Fruit fly (Drosophila melanogaster): ENCODE data around the gene CG11594.

Gene CG11594

dm6 chr3L:4070221-4070995 is 44.6 kb upstream of the CG11594 start:
- TF ChIP-seq Pif1B (GFP tag; optimal IDR thresholded peaks at IDR 0.05) (peak; percentile 95), CG17806 (tag; optimal IDR thresholded peaks at IDR 0.05) (peak; percentile 98), CG4496 (GFP tag; IDR thresholded peaks at IDR 0.05) (peak; percentile 99), gl (tag; optimal IDR thresholded peaks at IDR 0.05) (peak; percentile 94), Snoo (tag; optimal IDR thresholded peaks at IDR 0.05) (peak; percentile 91), rn (GFP tag; IDR thresholded peaks at IDR 0.05) (peak; percentile 96), CG15710 (tag; optimal IDR thresholded peaks at IDR 0.05) (peak; percentile 98), CG10348 (GFP tag; IDR thresholded peaks at IDR 0.05) (peak; percentile 95), CG8159 (tag; optimal IDR thresholded peaks at IDR 0.05) (peak; percentile 96), Ets98B (GFP tag; IDR thresholded peaks at IDR 0.05) (peak; percentile 99), CG12605 (GFP tag; IDR thresholded peaks at IDR 0.05) (peak; percentile 98), EcR (GFP tag; optimal IDR thresholded peaks at IDR 0.05) (peak; percentile 54), CG9948 (tag; optimal IDR thresholded peaks at IDR 0.05) (peak; percentile 98), fd96Ca (GFP tag; IDR thresholded peaks at IDR 0.05) (peak; percentile 99), CG34367 (tag; optimal IDR thresholded peaks at IDR 0.05) (peak; percentile 97), CG32121 (GFP tag; IDR thresholded peaks at IDR 0.05) (peak; percentile 99), CG8301 (tag; optimal IDR thresholded peaks at IDR 0.05) (peak; percentile 99), Pif1A (GFP tag; optimal IDR thresholded peaks at IDR 0.05) (peak; percentile 97), D1 (tag; optimal IDR thresholded peaks at IDR 0.05) (peak; percentile 70), CG14655 (GFP tag; optimal IDR thresholded peaks at IDR 0.05) (peak; percentile 98), CG13204 (GFP tag; optimal IDR thresholded peaks at IDR 0.05) (peak; percentile 96)

- TF ChIP-seq Ets98B (GFP tag; IDR thresholded peaks at IDR 0.05), result no peak
- TF ChIP-seq D1 (tag; optimal IDR thresholded peaks at IDR 0.05), result no peak
Measured at dm6 chr3L:4069069-4069468, 43.3 kb upstream of the CG11594 start, which contains the start of gene CG32259. Gene CG32259, plus strand, starts transcription at chr3L:4069369.

- TF ChIP-seq CG34367 (tag; optimal IDR thresholded peaks at IDR 0.05) (no peak), CG4496 (GFP tag; IDR thresholded peaks at IDR 0.05) (peak; percentile 43; the same call in 1 of the 3 replicates), CG8301 (tag; optimal IDR thresholded peaks at IDR 0.05) (no peak), fd96Ca (GFP tag; IDR thresholded peaks at IDR 0.05) (peak; percentile 56; the same call in 2 of the 3 replicates), EcR (GFP tag; optimal IDR thresholded peaks at IDR 0.05) (no peak), CG12605 (GFP tag; IDR thresholded peaks at IDR 0.05) (peak; percentile 62), CG13204 (GFP tag; optimal IDR thresholded peaks at IDR 0.05) (no peak), D1 (tag; optimal IDR thresholded peaks at IDR 0.05) (no peak), Ets98B (GFP tag; IDR thresholded peaks at IDR 0.05) (peak; percentile 42), CG9948 (tag; optimal IDR thresholded peaks at IDR 0.05) (no peak), CG8159 (tag; optimal IDR thresholded peaks at IDR 0.05) (no peak), CG14655 (GFP tag; optimal IDR thresholded peaks at IDR 0.05) (no peak), gl (tag; optimal IDR thresholded peaks at IDR 0.05) (no peak), CG32121 (GFP tag; IDR thresholded peaks at IDR 0.05) (peak; percentile 64), Snoo (tag; optimal IDR thresholded peaks at IDR 0.05) (no peak), Pif1B (GFP tag; optimal IDR thresholded peaks at IDR 0.05) (no peak), rn (GFP tag; IDR thresholded peaks at IDR 0.05) (no peak), Pif1A (GFP tag; optimal IDR thresholded peaks at IDR 0.05) (no peak), CG15710 (tag; optimal IDR thresholded peaks at IDR 0.05) (no peak), CG17806 (tag; optimal IDR thresholded peaks at IDR 0.05) (no peak)
Measured at dm6 chr3L:4068368-4068767, 42.6 kb upstream of the CG11594 start.

dm6 chr3L:4061921-4062474 is 36.2 kb upstream of the CG11594 start, which contains the start of gene dib:
Gene dib, plus strand, starts transcription at chr3L:4062292.
- TF ChIP-seq gl (tag; optimal IDR thresholded peaks at IDR 0.05), result no peak
- no peak for TF ChIP-seq Ets98B (GFP tag; IDR thresholded peaks at IDR 0.05)
- no peak for TF ChIP-seq CG32121 (GFP tag; IDR thresholded peaks at IDR 0.05)
- TF ChIP-seq CG34367 (tag; optimal IDR thresholded peaks at IDR 0.05), result no peak
- no peak for TF ChIP-seq Snoo (tag; optimal IDR thresholded peaks at IDR 0.05)
- TF ChIP-seq Pif1A (GFP tag; optimal IDR thresholded peaks at IDR 0.05), result no peak
- no peak for TF ChIP-seq CG14655 (GFP tag; optimal IDR thresholded peaks at IDR 0.05)
- no peak for TF ChIP-seq CG13204 (GFP tag; optimal IDR thresholded peaks at IDR 0.05)
- TF ChIP-seq fd96Ca (GFP tag; IDR thresholded peaks at IDR 0.05), result no peak
- TF ChIP-seq CG9948 (tag; optimal IDR thresholded peaks at IDR 0.05), result no peak
- TF ChIP-seq CG15710 (tag; optimal IDR thresholded peaks at IDR 0.05), result no peak
- no peak for TF ChIP-seq EcR (GFP tag; optimal IDR thresholded peaks at IDR 0.05)

dm6 chr3L:4059293-4059820 is 33.5 kb upstream of the CG11594 start, which contains the start of gene Ugt305A1:
Gene Ugt305A1, plus strand, starts transcription at chr3L:4059770.
- TF ChIP-seq EcR (GFP tag; optimal IDR thresholded peaks at IDR 0.05) (no peak), D1 (tag; optimal IDR thresholded peaks at IDR 0.05) (no peak), CG14655 (GFP tag; optimal IDR thresholded peaks at IDR 0.05) (no peak), rn (GFP tag; IDR thresholded peaks at IDR 0.05) (no peak)

dm6 chr3L:4056812-4057211 is 31.0 kb upstream of the CG11594 start:
- TF ChIP-seq CG34367 (tag; optimal IDR thresholded peaks at IDR 0.05) (no peak), CG9948 (tag; optimal IDR thresholded peaks at IDR 0.05) (no peak), EcR (GFP tag; optimal IDR thresholded peaks at IDR 0.05) (no peak), CG10348 (GFP tag; IDR thresholded peaks at IDR 0.05) (no peak), Ets98B (GFP tag; IDR thresholded peaks at IDR 0.05) (peak; percentile 35), CG4496 (GFP tag; IDR thresholded peaks at IDR 0.05) (peak; percentile 24; the same call in 1 of the 3 replicates), fd96Ca (GFP tag; IDR thresholded peaks at IDR 0.05) (peak; percentile 52; the same call in 1 of the 3 replicates), CG32121 (GFP tag; IDR thresholded peaks at IDR 0.05) (no peak)

Measured in whole organism, pupa.